Fruit fly (Drosophila melanogaster) whole organism, wandering third instar larva: ENCODE measurements around the gene PolrMT.
A peak's percentile ranks its signal among the peaks of the same experiment; 100 is the strongest.

Source experiments
- Abd-B ChIP-seq: fragments of >200 bp; optimal IDR thresholded peaks from 2 replicates; lab custom pipeline; 2017; ENCODE audit warnings: missing biosample characterization, missing genetic modification characterization
- CG32264 ChIP-seq: fragments of 200-800 bp; sonication (Bioruptor generic); optimal IDR thresholded peaks from 2 replicates; lab custom pipeline; 2016; ENCODE audit warnings: missing biosample characterization, missing genetic modification characterization
- CG9705 ChIP-seq: fragments of 200-800 bp; sonication (Bioruptor generic); optimal IDR thresholded peaks from 2 replicates; lab custom pipeline; 2018; ENCODE audit warnings: missing biosample characterization, mild to moderate bottlenecking, missing genetic modification characterization
- CrebA ChIP-seq: fragments of 200-800 bp; sonication (Bioruptor generic); optimal IDR thresholded peaks from 2 replicates; lab custom pipeline; 2016; ENCODE audit warnings: missing biosample characterization, mild to moderate bottlenecking, missing genetic modification characterization, borderline replicate concordance
- Dfd ChIP-seq: fragments of >200 bp; optimal IDR thresholded peaks from 2 replicates; lab custom pipeline; 2017; ENCODE audit warnings: missing biosample characterization, missing genetic modification characterization
- Dif ChIP-seq: fragments of 200-275, 200-300 bp; sonication (Bioruptor generic); optimal IDR thresholded peaks from 2 replicates; lab custom pipeline; 2018; ENCODE audit warnings: missing biosample characterization, missing genetic modification characterization; ENCODE audit not compliant: partially characterized antibody
- GATAd ChIP-seq: sonication (Bioruptor generic); optimal IDR thresholded peaks from 2 replicates; lab custom pipeline; 2016; ENCODE audit warnings: missing biosample characterization, missing genetic modification characterization
- HLH106 ChIP-seq: fragments of 200-800 bp; optimal IDR thresholded peaks from 3 replicates; lab custom pipeline; 2019; ENCODE audit warnings: missing biosample characterization, mild to moderate bottlenecking, missing genetic modification characterization, moderate library complexity
- Hnf4 ChIP-seq: fragments of 200-800 bp; sonication (Bioruptor generic); optimal IDR thresholded peaks from 2 replicates; lab custom pipeline; 2016; ENCODE audit warnings: missing biosample characterization, mild to moderate bottlenecking, missing genetic modification characterization
- Hr83 ChIP-seq: fragments of 200-300 bp; sonication (Bioruptor generic); optimal IDR thresholded peaks from 2 replicates; lab custom pipeline; 2016; ENCODE audit warnings: missing biosample characterization, mild to moderate bottlenecking, missing genetic modification characterization, moderate library complexity; ENCODE audit not compliant: poor library complexity, severe bottlenecking
- Mio ChIP-seq: sonication (Bioruptor generic); optimal IDR thresholded peaks from 2 replicates; lab custom pipeline; 2016; ENCODE audit warnings: missing biosample characterization, missing genetic modification characterization
- Myc ChIP-seq: fragments of >200 bp; optimal IDR thresholded peaks from 2 replicates; lab custom pipeline; 2017
- N ChIP-seq: fragments of >200 bp; optimal IDR thresholded peaks from 2 replicates; lab custom pipeline; 2018; ENCODE audit warnings: missing biosample characterization, missing external identifiers, missing genetic modification characterization
- OdsH ChIP-seq: fragments of 200-800 bp; sonication (Bioruptor generic); optimal IDR thresholded peaks from 2 replicates; lab custom pipeline; 2016; ENCODE audit warnings: missing biosample characterization, mild to moderate bottlenecking, missing genetic modification characterization
- Rel ChIP-seq, 2 experiments: fragments of 200-800 bp; sonication (Bioruptor generic) in 1 of 2; optimal IDR thresholded peaks; 2 replicates in 1 of 2; 3 replicates in 1 of 2; lab custom pipeline; 2016 to 2019; ENCODE audit warnings: mild to moderate bottlenecking in 2 of 2, missing biosample characterization in 2 of 2, missing genetic modification characterization in 2 of 2, moderate library complexity in 1 of 2
- Sp1 ChIP-seq: fragments of 200-800 bp; sonication (Bioruptor generic); optimal IDR thresholded peaks from 3 replicates; lab custom pipeline; 2019; ENCODE audit warnings: missing biosample characterization, mild to moderate bottlenecking, missing genetic modification characterization, moderate library complexity
- Vsx2 ChIP-seq: fragments of 200-300, 225-300 bp; sonication (Bioruptor generic); optimal IDR thresholded peaks from 2 replicates; lab custom pipeline; 2018; ENCODE audit warnings: missing biosample characterization, missing genetic modification characterization; ENCODE audit not compliant: partially characterized antibody
- br ChIP-seq: fragments of 200-800 bp; sonication (Bioruptor generic); optimal IDR thresholded peaks from 2 replicates; lab custom pipeline; 2016; ENCODE audit warnings: missing biosample characterization, missing genetic modification characterization
- brk ChIP-seq: fragments of 200-800 bp; sonication (Bioruptor generic); optimal IDR thresholded peaks from 2 replicates; lab custom pipeline; 2016; ENCODE audit warnings: missing biosample characterization, mild to moderate bottlenecking, missing genetic modification characterization
- dmrt93B ChIP-seq: fragments of 200-800 bp; sonication (Bioruptor generic); optimal IDR thresholded peaks from 2 replicates; lab custom pipeline; 2018; ENCODE audit warnings: missing biosample characterization, mild to moderate bottlenecking, missing genetic modification characterization
- dsf ChIP-seq: sonication (Bioruptor generic); optimal IDR thresholded peaks from 2 replicates; lab custom pipeline; 2016; ENCODE audit warnings: missing biosample characterization, missing genetic modification characterization, borderline replicate concordance
- foxo ChIP-seq, 2 experiments: fragments of 200-800 bp; sonication (Bioruptor generic); optimal IDR thresholded peaks; 2 replicates in 1 of 2; 3 replicates in 1 of 2; lab custom pipeline; 2016 to 2017; ENCODE audit warnings: missing biosample characterization in 2 of 2, missing genetic modification characterization in 2 of 2
- fru ChIP-seq: fragments of 200-800 bp; sonication (Bioruptor generic); optimal IDR thresholded peaks from 3 replicates; lab custom pipeline; 2016; ENCODE audit warnings: missing biosample characterization, mild to moderate bottlenecking, missing genetic modification characterization
- h ChIP-seq: fragments of 200-800 bp; sonication (Bioruptor generic); optimal IDR thresholded peaks from 3 replicates; lab custom pipeline; 2016; ENCODE audit warnings: missing biosample characterization, mild to moderate bottlenecking, missing genetic modification characterization
- lola ChIP-seq: fragments of >200 bp; optimal IDR thresholded peaks from 2 replicates; lab custom pipeline; 2017; ENCODE audit warnings: missing biosample characterization, missing genetic modification characterization
- psq ChIP-seq: fragments of 200-800 bp; sonication (Bioruptor generic); optimal IDR thresholded peaks from 3 replicates; lab custom pipeline; 2017; ENCODE audit warnings: missing biosample characterization, mild to moderate bottlenecking, missing genetic modification characterization, moderate library complexity
- rgr ChIP-seq: fragments of 200-800 bp; sonication (Bioruptor generic); optimal IDR thresholded peaks from 3 replicates; lab custom pipeline; 2016; ENCODE audit warnings: missing biosample characterization, mild to moderate bottlenecking, missing genetic modification characterization
- sage ChIP-seq: fragments of 200-800 bp; sonication (Bioruptor generic); optimal IDR thresholded peaks from 2 replicates; lab custom pipeline; 2016; ENCODE audit warnings: missing biosample characterization, mild to moderate bottlenecking, missing genetic modification characterization
- sv ChIP-seq: fragments of 200-800 bp; sonication (Bioruptor generic); optimal IDR thresholded peaks from 3 replicates; lab custom pipeline; 2016; ENCODE audit warnings: missing biosample characterization, missing genetic modification characterization

PolrMT gene

dm6 chr2L:1095450-1095849, 12.7 kb downstream of the PolrMT start:
- no peak for TF ChIP-seq brk
- no peak for TF ChIP-seq Rel (GFP tag; optimal IDR thresholded peaks at IDR 0.05; lab: Kevin White, UChicago)
- peak; percentile 17 for TF ChIP-seq Rel (tag; optimal IDR thresholded peaks at IDR 0.05; lab: Kevin White, UChicago)

dm6 chr2L:1094724-1095123, 13.4 kb downstream of the PolrMT start:
- no peak for TF ChIP-seq CrebA (GFP tag; lab: Kevin White, UChicago)
- TF ChIP-seq OdsH: no peak
- peak; percentile 36 for TF ChIP-seq h (GFP tag; lab: Kevin White, UChicago)
- no peak for TF ChIP-seq N (GFP tag; lab: Kevin White, UChicago)
- TF ChIP-seq lola (GFP tag; lab: Kevin White, UChicago): no peak
- TF ChIP-seq br (GFP tag; lab: Kevin White, UChicago): no peak
- no peak for TF ChIP-seq sv (GFP tag; lab: Kevin White, UChicago)
- TF ChIP-seq Hnf4 (GFP tag; lab: Kevin White, UChicago): no peak
- no peak for TF ChIP-seq Vsx2 (GFP tag; lab: Kevin White, UChicago)
- no peak for TF ChIP-seq brk
- no peak for TF ChIP-seq CG9705
- TF ChIP-seq dmrt93B: no peak
- no peak for TF ChIP-seq Rel (GFP tag; optimal IDR thresholded peaks at IDR 0.05; lab: Kevin White, UChicago)
- TF ChIP-seq Rel (tag; optimal IDR thresholded peaks at IDR 0.05; lab: Kevin White, UChicago): peak; percentile 51
- TF ChIP-seq HLH106 (tag; lab: Kevin White, UChicago): no peak
- no peak for TF ChIP-seq Myc (lab: Kevin White, UChicago)
- TF ChIP-seq Dif (GFP tag; lab: Kevin White, UChicago): no peak
- no peak for TF ChIP-seq Hr83 (GFP tag; lab: Kevin White, UChicago)
- TF ChIP-seq Abd-B: no peak
- no peak for TF ChIP-seq sage (GFP tag; lab: Kevin White, UChicago)
- TF ChIP-seq Mio (GFP tag; lab: Kevin White, UChicago): no peak
- TF ChIP-seq CG32264: no peak
- TF ChIP-seq Dfd: peak; percentile 78

dm6 chr2L:1091675-1092074, 16.5 kb downstream of the PolrMT start:
- no peak for TF ChIP-seq CG32264
- no peak for TF ChIP-seq foxo (GFP tag; optimal IDR thresholded peaks at IDR 0.05; lab: Kevin White, UChicago)
- TF ChIP-seq, all 38 proteins: peak for 0

- TF ChIP-seq Myc (lab: Kevin White, UChicago) (no peak), br (GFP tag; lab: Kevin White, UChicago) (no peak), Dfd (no peak), fru (GFP tag; lab: Kevin White, UChicago) (no peak), rgr (peak; percentile 16), foxo (GFP tag; optimal IDR thresholded peaks at IDR 0.05; lab: Kevin White, UChicago) (peak in 1 of 2 experiments; percentile 24), Rel (GFP tag; optimal IDR thresholded peaks at IDR 0.05; lab: Kevin White, UChicago) (no peak), Rel (tag; optimal IDR thresholded peaks at IDR 0.05; lab: Kevin White, UChicago) (no peak)
- TF ChIP-seq, all 38 proteins: peak for 2
These were observed 21.8 kb downstream of the PolrMT start for dm6 chr2L:1086312-1086906.

- TF ChIP-seq HLH106 (tag; lab: Kevin White, UChicago) (no peak), rgr (no peak), CrebA (GFP tag; lab: Kevin White, UChicago) (no peak), dsf (GFP tag; lab: Kevin White, UChicago) (no peak), GATAd (no peak)
- TF ChIP-seq, all 38 proteins: peak for 0
These were observed 25.5 kb downstream of the PolrMT start for dm6 chr2L:1082668-1083067.

DNA sequence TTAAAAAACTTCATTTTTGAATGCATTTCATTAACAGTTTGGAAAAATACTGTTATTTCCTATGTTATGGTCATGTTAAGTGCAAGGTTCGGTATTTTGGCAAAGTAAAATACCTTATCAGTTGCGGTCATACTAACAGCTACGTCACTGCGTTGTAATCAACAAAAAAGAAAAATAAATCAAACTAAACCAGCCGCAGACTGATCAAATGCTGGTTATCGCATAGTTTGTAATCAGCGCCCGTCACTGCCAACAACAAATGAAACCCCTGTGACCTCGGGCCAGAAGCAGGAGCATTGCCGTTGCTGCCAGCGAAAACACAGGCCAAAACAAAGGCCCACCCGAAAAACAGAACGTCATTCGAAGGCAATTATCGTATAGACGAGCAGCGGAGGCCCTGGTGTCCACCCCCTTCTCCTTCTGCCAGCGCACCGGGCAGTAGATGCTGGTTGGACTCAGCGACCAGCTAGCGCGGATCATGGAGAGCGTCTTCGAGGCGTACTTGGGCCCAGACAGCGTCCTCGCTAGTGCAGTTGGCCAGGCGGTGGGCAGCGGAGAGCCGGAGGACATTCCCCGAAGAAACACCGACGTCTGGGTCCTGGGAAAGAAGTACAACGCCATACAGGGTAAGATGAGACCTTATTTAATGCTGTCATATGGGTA, 27.2 kb downstream of the PolrMT start, which contains the start of gene Atg4a:
Gene Atg4a (plus strand): TSS at position 110 of the 663 bp plus-strand sequence.
- TF ChIP-seq Hnf4 (GFP tag; lab: Kevin White, UChicago) (no peak), Sp1 (GFP tag; lab: Kevin White, UChicago) (no peak), psq (GFP tag; lab: Kevin White, UChicago) (no peak), HLH106 (tag; lab: Kevin White, UChicago) (no peak), CrebA (GFP tag; lab: Kevin White, UChicago) (no peak), Dif (GFP tag; lab: Kevin White, UChicago) (no peak), N (GFP tag; lab: Kevin White, UChicago) (no peak), dmrt93B (no peak), Mio (GFP tag; lab: Kevin White, UChicago) (no peak), brk (no peak)
- TF ChIP-seq, all 38 proteins: peak for 0
